Worm (Caenorhabditis elegans): Measurements from ENCODE around the gene F27C8.2.

ce11 chrIV:9648682-9649081 is 52.5 kb downstream of the F27C8.2 start, which contains the start of gene srm-3:
- TF ChIP-seq W03F9.2 (tag; optimal IDR thresholded peaks at IDR 0.05) (no peak), dao-5 (tag; optimal IDR thresholded peaks at IDR 0.05) (no peak)
